Worm (Caenorhabditis elegans) whole organism, midembryonic: Measurements from ENCODE around the gene gst-42.

ENCODE experiments used
- T22C8.4 ChIP-seq: fragments of 200-800 bp; sonication (Bioruptor generic); IDR thresholded peaks from 2 replicates; pipeline ENCODE4 v1.3.6; 2022; ENCODE audit warnings: missing genetic modification characterization, missing compliant biosample characterization
- cog-1 ChIP-seq: sonication (generic microtip); optimal IDR thresholded peaks from 2 replicates; lab custom pipeline; 2016; ENCODE audit warnings: missing genetic modification characterization, missing compliant biosample characterization
- flt-1 ChIP-seq: fragments of 200-800 bp; sonication (Bioruptor generic); IDR thresholded peaks from 2 replicates; pipeline ENCODE4 v1.3.6; 2022; ENCODE audit warnings: missing genetic modification characterization, missing compliant biosample characterization
- ref-1 ChIP-seq: fragments of 200-800 bp; sonication (Bioruptor generic); conservative IDR thresholded peaks from 2 replicates; pipeline ENCODE4 v1.3.6; 2022; ENCODE audit warnings: missing genetic modification reagents, missing genetic modification characterization, missing compliant biosample characterization
- tab-1 ChIP-seq: fragments of 200-800 bp; sonication (Bioruptor generic); IDR thresholded peaks from 2 replicates; pipeline ENCODE4 v1.3.6; 2022; ENCODE audit warnings: missing genetic modification characterization, missing compliant biosample characterization
- ztf-29 ChIP-seq: fragments of 200-800 bp; sonication (Bioruptor generic); IDR thresholded peaks from 2 replicates; pipeline ENCODE4 v1.3.6; 2022; ENCODE audit warnings: missing genetic modification reagents, missing genetic modification characterization, missing compliant biosample characterization

- TF ChIP-seq ztf-29 (GFP tag; lab: Robert Waterston, UW) = no peak
- no peak for TF ChIP-seq flt-1 (GFP tag; lab: Robert Waterston, UW)
- TF ChIP-seq cog-1 (tag; lab: Kevin White, UChicago) = no peak
- no peak for TF ChIP-seq ref-1 (GFP tag; lab: Robert Waterston, UW)
- TF ChIP-seq tab-1 (GFP tag; lab: Robert Waterston, UW) = no peak
- no peak for TF ChIP-seq T22C8.4
These were observed 17.5 kb downstream of the gst-42 start, which contains the start of gene C44C10.11 for ce11 chrX:11710229-11710628.
